Worm (Caenorhabditis elegans): Measurements from ENCODE around the gene C04C11.1.

Gene C04C11.1

DNA sequence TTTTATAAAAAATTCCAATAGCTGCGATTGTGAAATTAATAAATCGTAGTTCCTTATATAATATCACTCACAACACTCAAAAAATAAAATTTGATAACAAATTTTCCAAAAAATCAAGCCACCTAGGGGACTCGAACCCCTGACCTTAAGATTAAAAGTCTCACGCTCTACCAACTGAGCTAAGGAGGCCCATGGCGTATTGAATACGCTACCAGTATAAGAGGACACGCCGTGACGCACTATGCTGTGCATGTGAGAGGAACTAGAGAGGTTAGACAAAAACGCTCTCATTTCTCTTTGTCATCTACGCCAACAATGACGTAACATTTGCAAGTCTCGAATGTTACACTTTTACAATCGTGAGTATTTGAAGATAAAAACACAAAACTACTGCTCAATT lies 43.4 kb downstream of the C04C11.1 start (continued):
- TF ChIP-seq mes-2 (tag; optimal IDR thresholded peaks at IDR 0.05; ENCODE audit: poor library complexity, severe bottlenecking) (peak; percentile 92), nhr-48 (tag; optimal IDR thresholded peaks at IDR 0.05) (peak; percentile 83), ama-1 (optimal IDR thresholded peaks at IDR 0.05) (peak; percentile 81), cey-2 (tag; optimal IDR thresholded peaks at IDR 0.05; ENCODE audit: borderline replicate concordance, insufficient read depth) (no peak), nhr-77 (tag; optimal IDR thresholded peaks at IDR 0.05) (peak; percentile 97), spr-3 (GFP tag; optimal IDR thresholded peaks at IDR 0.05) (peak; percentile 82), unc-39 (tag; optimal IDR thresholded peaks at IDR 0.05) (no peak), hlh-30 (tag; optimal IDR thresholded peaks at IDR 0.05; ENCODE audit: insufficient read depth) (peak; percentile 88), hif-1 (tag; optimal IDR thresholded peaks at IDR 0.05) (peak; percentile 55 to 76), tra-1 (GFP tag; IDR thresholded peaks at IDR 0.05) (peak; percentile 97), mdl-1 (tag; optimal IDR thresholded peaks at IDR 0.05) (peak; percentile 41 to 90), T20F7.1 (GFP tag; optimal IDR thresholded peaks at IDR 0.05) (peak; percentile 79), F49E8.2 (tag; optimal IDR thresholded peaks at IDR 0.05; ENCODE audit: borderline replicate concordance) (peak; percentile 57), ctbp-1 (GFP tag; IDR thresholded peaks at IDR 0.05) (peak; percentile 96), egl-27 (tag; optimal IDR thresholded peaks at IDR 0.05) (peak; percentile 41), lir-3 (tag; optimal IDR thresholded peaks at IDR 0.05) (peak; percentile 86), gei-8 (GFP tag; optimal IDR thresholded peaks at IDR 0.05) (peak; percentile 85), lin-15B (tag; optimal IDR thresholded peaks at IDR 0.05) (peak; percentile 22), sdz-12 (GFP tag; optimal IDR thresholded peaks at IDR 0.05) (peak; percentile 85), egl-43 (GFP tag; IDR thresholded peaks at IDR 0.05) (peak; percentile 96), pha-4 (GFP tag; IDR thresholded peaks at IDR 0.05) (peak; percentile 96), pha-4 (tag; optimal IDR thresholded peaks at IDR 0.05) (peak; percentile 47), dmd-6 (GFP tag; IDR thresholded peaks at IDR 0.05) (peak; percentile 90), ceh-62 (tag; optimal IDR thresholded peaks at IDR 0.05) (no peak), ZK337.2 (GFP tag; IDR thresholded peaks at IDR 0.05) (peak; percentile 85), ceh-20 (GFP tag; IDR thresholded peaks at IDR 0.05) (peak; percentile 96), spr-1 (tag; optimal IDR thresholded peaks at IDR 0.05) (peak; percentile 81), ceh-32 (tag; optimal IDR thresholded peaks at IDR 0.05; ENCODE audit: poor library complexity) (peak; percentile 72), rbr-2 (tag; optimal IDR thresholded peaks at IDR 0.05) (peak; percentile 92), php-3 (GFP tag; IDR thresholded peaks at IDR 0.05) (peak; percentile 90), zip-11 (GFP tag; IDR thresholded peaks at IDR 0.05) (peak; percentile 87), dmd-9 (GFP tag; IDR thresholded peaks at IDR 0.05) (peak; percentile 91), nhr-76 (tag; optimal IDR thresholded peaks at IDR 0.05) (no peak), nhr-111 (GFP tag; optimal IDR thresholded peaks at IDR 0.05) (peak; percentile 95), ces-1 (GFP tag; optimal IDR thresholded peaks at IDR 0.05) (peak; percentile 89), set-16 (GFP tag; IDR thresholded peaks at IDR 0.05) (no peak), lin-13 (GFP tag; optimal IDR thresholded peaks at IDR 0.05) (peak; percentile 90), vab-7 (GFP tag; IDR thresholded peaks at IDR 0.05) (peak; percentile 97), dpl-1 (GFP tag; optimal IDR thresholded peaks at IDR 0.05) (peak; percentile 36), daf-8 (GFP tag; IDR thresholded peaks at IDR 0.05) (peak; percentile 42; the same call in 1 of the 2 replicates), nhr-42 (GFP tag; IDR thresholded peaks at IDR 0.05) (peak; percentile 88), ceh-28 (tag; optimal IDR thresholded peaks at IDR 0.05) (peak; percentile 18), nhr-6 (tag; optimal IDR thresholded peaks at IDR 0.05) (peak; percentile 76), nhr-237 (tag; optimal IDR thresholded peaks at IDR 0.05) (no peak), hmg-1.1 (GFP tag; IDR thresholded peaks at IDR 0.05) (peak; percentile 99), nhr-41 (GFP tag; IDR thresholded peaks at IDR 0.05) (peak; percentile 96), daf-12 (tag; optimal IDR thresholded peaks at IDR 0.05) (no peak), aha-1 (tag) (peak; percentile 85), mxl-2 (GFP tag; conservative IDR thresholded peaks at IDR 0.05) (peak; percentile 78), T26A8.4 (GFP tag; IDR thresholded peaks at IDR 0.05) (peak; percentile 94), nhr-25 (tag; optimal IDR thresholded peaks at IDR 0.05; ENCODE audit: borderline replicate concordance, insufficient read depth) (peak; percentile 44)
